Worm (Caenorhabditis elegans) whole organism, L4 larva: Measurements from ENCODE around the gene prmt-9.

Experiments used
- F10B5.3 ChIP-seq: sonication (generic microtip); optimal IDR thresholded peaks from 2 replicates; lab custom pipeline; 2016; ENCODE audit warnings: mild to moderate bottlenecking, missing genetic modification characterization, missing compliant biosample characterization
- F26F4.8 ChIP-seq: fragments of 200-800 bp; sonication (Bioruptor generic); conservative IDR thresholded peaks from 2 replicates; pipeline ENCODE4 v1.3.6; 2022; ENCODE audit warnings: missing genetic modification characterization, missing compliant biosample characterization
- F37D6.2 ChIP-seq: sonication (generic microtip); optimal IDR thresholded peaks from 2 replicates; lab custom pipeline; 2016; ENCODE audit warnings: mild to moderate bottlenecking, missing genetic modification characterization, missing compliant biosample characterization
- F44E2.7 ChIP-seq: fragments of 200-800 bp; sonication (Bioruptor generic); IDR thresholded peaks from 2 replicates; pipeline ENCODE4 v2.1.2; 2022; ENCODE audit warnings: missing genetic modification characterization, missing compliant biosample characterization
- T20F7.1 ChIP-seq: fragments of 200-800 bp; sonication (Bioruptor generic); optimal IDR thresholded peaks from 2 replicates; lab custom pipeline; 2018; ENCODE audit warnings: mild to moderate bottlenecking, missing genetic modification characterization, missing compliant biosample characterization
- T26A8.4 ChIP-seq: fragments of 200-800 bp; sonication (Bioruptor generic); IDR thresholded peaks from 2 replicates; pipeline ENCODE4 v1.3.6; 2022; ENCODE audit warnings: missing genetic modification characterization, missing compliant biosample characterization
- Y48G9A.11 ChIP-seq: fragments of 200-800 bp; sonication (Bioruptor generic); IDR thresholded peaks from 2 replicates; pipeline ENCODE4 v1.3.6; 2022; ENCODE audit warnings: missing genetic modification reagents, missing genetic modification characterization, missing compliant biosample characterization
- Y5F2A.4 ChIP-seq: fragments of 200-800 bp; sonication (Bioruptor generic); optimal IDR thresholded peaks from 2 replicates; lab custom pipeline; 2018; ENCODE audit warnings: mild to moderate bottlenecking, missing genetic modification characterization, missing compliant biosample characterization
- Y75B8A.6 ChIP-seq: fragments of 200-800 bp; sonication (Bioruptor generic); IDR thresholded peaks from 2 replicates; pipeline ENCODE4 v1.3.6; 2022; ENCODE audit warnings: missing genetic modification reagents, missing genetic modification characterization, missing compliant biosample characterization
- aly-2 ChIP-seq: sonication (generic microtip); optimal IDR thresholded peaks from 2 replicates; lab custom pipeline; 2018; ENCODE audit warnings: missing biosample characterization, missing genetic modification characterization
- arid-1 ChIP-seq: fragments of 200-800 bp; sonication (Bioruptor generic); conservative IDR thresholded peaks from 2 replicates; pipeline ENCODE4 v1.3.6; 2022; ENCODE audit warnings: missing genetic modification reagents, missing genetic modification characterization, missing compliant biosample characterization
- ceh-20 ChIP-seq: fragments of 200-800 bp; sonication (Bioruptor generic); IDR thresholded peaks from 2 replicates; pipeline ENCODE4 v1.3.6; 2022; ENCODE audit warnings: missing genetic modification reagents, missing genetic modification characterization, missing compliant biosample characterization
- ceh-28 ChIP-seq: fragments of 150-350 bp; optimal IDR thresholded peaks from 2 replicates; lab custom pipeline; 2014; ENCODE audit warnings: missing biosample characterization, missing genetic modification reagents, missing genetic modification characterization
- ces-1 ChIP-seq: fragments of 150-350 bp; sonication (generic microtip); optimal IDR thresholded peaks from 4 replicates; lab custom pipeline; 2014; ENCODE audit warnings: missing biosample characterization, missing genetic modification reagents, missing genetic modification characterization
- cey-2 ChIP-seq: sonication (generic microtip); optimal IDR thresholded peaks from 3 replicates; lab custom pipeline; 2017; ENCODE audit warnings: missing genetic modification characterization, mild to moderate bottlenecking, missing compliant biosample characterization, antibody characterized with exemption, borderline replicate concordance; ENCODE audit not compliant: insufficient read depth
- daf-8 ChIP-seq: fragments of 200-800 bp; sonication (Bioruptor generic); IDR thresholded peaks from 2 replicates; pipeline ENCODE4 v1.3.6; 2022; ENCODE audit warnings: missing genetic modification characterization, missing compliant biosample characterization
- dmd-8 ChIP-seq: fragments of 200-800 bp; sonication (Bioruptor generic); IDR thresholded peaks from 2 replicates; pipeline ENCODE4 v1.3.6; 2022; ENCODE audit warnings: missing genetic modification characterization, missing compliant biosample characterization
- dmd-9 ChIP-seq: fragments of 200-800 bp; sonication (Bioruptor generic); IDR thresholded peaks from 2 replicates; pipeline ENCODE4 v1.3.6; 2022; ENCODE audit warnings: missing genetic modification reagents, missing genetic modification characterization, missing compliant biosample characterization
- fkh-10 ChIP-seq: fragments of 150-350 bp; optimal IDR thresholded peaks from 2 replicates; lab custom pipeline; 2014; ENCODE audit warnings: missing biosample characterization, missing genetic modification reagents, missing genetic modification characterization
- fos-1 ChIP-seq: fragments of 150-350 bp; optimal IDR thresholded peaks from 2 replicates; lab custom pipeline; 2014; ENCODE audit warnings: missing biosample characterization, missing genetic modification characterization
- hif-1 ChIP-seq, 2 experiments: sonication (generic microtip); optimal IDR thresholded peaks; 2 replicates each; lab custom pipeline; 2016 to 2017; ENCODE audit warnings: missing compliant biosample characterization in 2 of 2, missing genetic modification characterization in 2 of 2, missing genetic modification reagents in 2 of 2, missing genotype in 2 of 2, mild to moderate bottlenecking in 1 of 2
- hmg-1.1 ChIP-seq: fragments of 200-800 bp; sonication (Bioruptor generic); IDR thresholded peaks from 2 replicates; pipeline ENCODE4 v1.3.6; 2022; ENCODE audit warnings: missing genetic modification reagents, missing genetic modification characterization, missing compliant biosample characterization
- jun-1 ChIP-seq: fragments of 150-350 bp; optimal IDR thresholded peaks from 2 replicates; lab custom pipeline; 2014; ENCODE audit warnings: missing biosample characterization, missing genetic modification reagents, missing genetic modification characterization
- lim-7 ChIP-seq: fragments of 200-800 bp; sonication (Bioruptor generic); IDR thresholded peaks from 2 replicates; pipeline ENCODE4 v1.3.6; 2022; ENCODE audit warnings: missing genetic modification characterization, missing compliant biosample characterization
- lin-15B ChIP-seq: fragments of 150-350 bp; sonication (generic microtip); optimal IDR thresholded peaks from 3 replicates; lab custom pipeline; 2014; ENCODE audit warnings: missing biosample characterization, missing genetic modification characterization
- lin-38 ChIP-seq: fragments of 200-800 bp; sonication (Bioruptor generic); IDR thresholded peaks from 2 replicates; pipeline ENCODE4 v1.3.6; 2022; ENCODE audit warnings: missing genetic modification reagents, missing genetic modification characterization, missing compliant biosample characterization
- lsy-2 ChIP-seq, 2 experiments: fragments of 150-350 bp in 1 of 2; sonication (generic microtip) in 1 of 2; optimal IDR thresholded peaks; 2 replicates each; lab custom pipeline; 2014 to 2017; ENCODE audit warnings: missing biosample characterization in 2 of 2, missing genetic modification characterization in 2 of 2
- mdl-1 ChIP-seq, 2 experiments: fragments of 150-350 bp in 1 of 2; sonication (generic microtip) in 1 of 2; optimal IDR thresholded peaks; 2 replicates each; lab custom pipeline; 2014 to 2017; ENCODE audit warnings: missing biosample characterization in 2 of 2, missing genetic modification characterization in 2 of 2
- mdt-29 ChIP-seq: fragments of 200-800 bp; sonication (Bioruptor generic); IDR thresholded peaks from 2 replicates; pipeline ENCODE4 v1.3.6; 2022; ENCODE audit warnings: missing genetic modification reagents, missing genetic modification characterization, missing compliant biosample characterization
- mes-2 ChIP-seq: sonication (generic microtip); optimal IDR thresholded peaks from 2 replicates; lab custom pipeline; 2016; ENCODE audit warnings: missing genotype, mild to moderate bottlenecking, missing genetic modification characterization, missing compliant biosample characterization; ENCODE audit not compliant: poor library complexity, severe bottlenecking
- mxl-2 ChIP-seq: fragments of 200-800 bp; sonication (Bioruptor generic); conservative IDR thresholded peaks from 2 replicates; pipeline ENCODE4 v1.3.6; 2022; ENCODE audit warnings: missing genetic modification reagents, missing genetic modification characterization, missing compliant biosample characterization
- mxl-3 ChIP-seq: fragments of 200-800 bp; sonication (Bioruptor generic); optimal IDR thresholded peaks from 2 replicates; lab custom pipeline; 2018; ENCODE audit warnings: mild to moderate bottlenecking, missing genetic modification characterization, missing compliant biosample characterization
- nhr-102 ChIP-seq: sonication (generic microtip); optimal IDR thresholded peaks from 2 replicates; lab custom pipeline; 2016; ENCODE audit warnings: mild to moderate bottlenecking, missing genetic modification characterization, moderate library complexity, missing compliant biosample characterization
- nhr-11 ChIP-seq: fragments of 150-350 bp; optimal IDR thresholded peaks from 2 replicates; lab custom pipeline; 2014; ENCODE audit warnings: missing biosample characterization, missing genetic modification characterization
- nhr-25 ChIP-seq: sonication (generic microtip); optimal IDR thresholded peaks from 2 replicates; lab custom pipeline; 2017; ENCODE audit warnings: missing genetic modification characterization, mild to moderate bottlenecking, missing compliant biosample characterization, antibody characterized with exemption, moderate library complexity, borderline replicate concordance; ENCODE audit not compliant: insufficient read depth
- nhr-28 ChIP-seq: fragments of 150-350 bp; optimal IDR thresholded peaks from 2 replicates; lab custom pipeline; 2014; ENCODE audit warnings: missing biosample characterization, missing genetic modification characterization
- nhr-41 ChIP-seq: fragments of 200-800 bp; sonication (Bioruptor generic); IDR thresholded peaks from 2 replicates; pipeline ENCODE4 v1.3.6; 2022; ENCODE audit warnings: missing genetic modification reagents, missing genetic modification characterization, missing compliant biosample characterization
- nhr-77 ChIP-seq: fragments of 150-350 bp; optimal IDR thresholded peaks from 2 replicates; lab custom pipeline; 2014; ENCODE audit warnings: missing biosample characterization, missing genetic modification characterization
- php-3 ChIP-seq: fragments of 200-800 bp; sonication (Bioruptor generic); IDR thresholded peaks from 2 replicates; pipeline ENCODE4 v1.3.6; 2022; ENCODE audit warnings: missing genetic modification reagents, missing genetic modification characterization, missing compliant biosample characterization
- rbr-2 ChIP-seq: sonication (generic microtip); optimal IDR thresholded peaks from 2 replicates; lab custom pipeline; 2016; ENCODE audit warnings: missing genotype, missing genetic modification characterization, missing compliant biosample characterization
- sdz-12 ChIP-seq: fragments of 200-800 bp; sonication (Bioruptor generic); optimal IDR thresholded peaks from 2 replicates; lab custom pipeline; 2018; ENCODE audit warnings: mild to moderate bottlenecking, missing genetic modification characterization, missing compliant biosample characterization
- set-16 ChIP-seq: fragments of 200-800 bp; sonication (Bioruptor generic); IDR thresholded peaks from 2 replicates; pipeline ENCODE4 v1.3.6; 2022; ENCODE audit warnings: missing genetic modification reagents, missing genetic modification characterization, missing compliant biosample characterization
- snpc-4 ChIP-seq: fragments of 150-350 bp; optimal IDR thresholded peaks from 2 replicates; lab custom pipeline; 2014; ENCODE audit warnings: missing biosample characterization, missing genetic modification characterization
- spr-1 ChIP-seq: sonication (generic microtip); optimal IDR thresholded peaks from 2 replicates; lab custom pipeline; 2016; ENCODE audit warnings: mild to moderate bottlenecking, missing genetic modification characterization, missing compliant biosample characterization
- spr-3 ChIP-seq: fragments of 200-800 bp; sonication (Bioruptor generic); optimal IDR thresholded peaks from 2 replicates; lab custom pipeline; 2018; ENCODE audit warnings: mild to moderate bottlenecking, missing genetic modification characterization, missing compliant biosample characterization
- tag-97 ChIP-seq: fragments of 200-800 bp; sonication (Bioruptor generic); IDR thresholded peaks from 2 replicates; pipeline ENCODE4 v1.3.6; 2022; ENCODE audit warnings: missing genetic modification characterization, missing compliant biosample characterization
- tra-1 ChIP-seq: fragments of 200-800 bp; sonication (Bioruptor generic); IDR thresholded peaks from 2 replicates; pipeline ENCODE4 v1.3.6; 2022; ENCODE audit warnings: missing genetic modification reagents, missing genetic modification characterization, missing compliant biosample characterization
- unc-130 ChIP-seq: sonication (generic microtip); optimal IDR thresholded peaks from 2 replicates; lab custom pipeline; 2016; ENCODE audit warnings: missing genetic modification reagents, missing genetic modification characterization, missing compliant biosample characterization
- unc-39 ChIP-seq: sonication (generic microtip); optimal IDR thresholded peaks from 2 replicates; lab custom pipeline; 2017; ENCODE audit warnings: missing biosample characterization, missing genetic modification characterization
- zfp-3 ChIP-seq: fragments of 200-800 bp; sonication (Bioruptor generic); conservative IDR thresholded peaks from 2 replicates; pipeline ENCODE4 v1.3.6; 2022; ENCODE audit warnings: missing genetic modification reagents, missing genetic modification characterization, missing compliant biosample characterization
- zip-2 ChIP-seq: fragments of 150-350 bp; optimal IDR thresholded peaks from 2 replicates; lab custom pipeline; 2014; ENCODE audit warnings: missing biosample characterization, missing genetic modification characterization

The prmt-9 gene

DNA sequence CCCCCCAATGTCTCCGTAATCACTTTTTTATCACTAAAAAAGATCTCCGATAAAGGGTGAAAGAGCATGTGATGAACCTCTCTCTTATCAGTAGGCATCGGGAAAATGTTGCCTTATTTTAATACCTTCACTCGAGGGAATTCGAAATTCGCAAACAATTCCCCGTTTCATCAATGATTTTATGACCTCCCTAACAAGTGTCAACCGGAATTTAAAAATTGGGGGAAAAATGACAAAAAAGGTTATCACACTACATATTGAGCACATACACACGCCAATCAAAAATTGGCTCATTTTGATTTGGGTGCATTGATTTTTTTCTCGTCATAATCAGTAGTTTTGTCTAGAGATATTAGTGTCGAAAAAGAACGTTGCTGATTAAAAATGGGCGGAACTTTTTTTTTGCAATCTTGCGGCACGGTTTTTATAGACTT is 5.5 kb upstream of the prmt-9 start:
- TF ChIP-seq hif-1 (tag; optimal IDR thresholded peaks at IDR 0.05; lab: Kevin White, UChicago) (no peak), lin-15B (tag; lab: Kevin White, UChicago) (no peak), F26F4.8 (no peak), T26A8.4 (GFP tag; lab: Robert Waterston, UW) (no peak), mdl-1 (tag; optimal IDR thresholded peaks at IDR 0.05; lab: Kevin White, UChicago) (peak in 1 of 2 experiments; percentile 50), tra-1 (GFP tag; lab: Robert Waterston, UW) (peak; percentile 95), fos-1 (tag; lab: Kevin White, UChicago) (no peak), lsy-2 (tag; optimal IDR thresholded peaks at IDR 0.05; lab: Kevin White, UChicago) (peak in 1 of 2 experiments; percentile 29), spr-3 (GFP tag; lab: Kevin White, UChicago) (no peak), set-16 (GFP tag; lab: Robert Waterston, UW) (no peak), Y48G9A.11 (no peak), F10B5.3 (tag; lab: Kevin White, UChicago) (no peak), mes-2 (tag; lab: Kevin White, UChicago) (peak; percentile 40), dmd-9 (GFP tag; lab: Robert Waterston, UW) (no peak), unc-39 (tag; lab: Kevin White, UChicago) (no peak), F44E2.7 (no peak), zip-2 (tag; lab: Kevin White, UChicago) (no peak), mxl-3 (peak; percentile 53), T20F7.1 (GFP tag; lab: Kevin White, UChicago) (peak; percentile 78), nhr-25 (tag; lab: Kevin White, UChicago) (no peak), F37D6.2 (tag; lab: Kevin White, UChicago) (no peak), cey-2 (tag; lab: Kevin White, UChicago) (no peak), aly-2 (tag; lab: Kevin White, UChicago) (no peak), ceh-20 (0 out of 2 replicates have a peak, but pooled peaks have one; percentile 19), zfp-3 (GFP tag; lab: Robert Waterston, UW) (no peak), rbr-2 (tag; lab: Kevin White, UChicago) (no peak), Y5F2A.4 (no peak), ceh-28 (no peak), mdt-29 (GFP tag; lab: Robert Waterston, UW) (no peak), Y75B8A.6 (GFP tag; lab: Robert Waterston, UW) (no peak), dmd-8 (no peak), ces-1 (GFP tag; lab: Kevin White, UChicago) (no peak), tag-97 (GFP tag; lab: Robert Waterston, UW) (no peak), nhr-77 (tag; lab: Kevin White, UChicago) (peak; percentile 61), lin-38 (GFP tag; lab: Robert Waterston, UW) (no peak), mxl-2 (GFP tag; lab: Robert Waterston, UW) (no peak), php-3 (GFP tag; lab: Robert Waterston, UW) (peak; percentile 90), spr-1 (no peak), fkh-10 (GFP tag; lab: Kevin White, UChicago) (no peak), nhr-41 (GFP tag; lab: Robert Waterston, UW) (peak; percentile 99), nhr-102 (tag; lab: Kevin White, UChicago) (peak; percentile 76), sdz-12 (GFP tag; lab: Kevin White, UChicago) (no peak), snpc-4 (tag; lab: Kevin White, UChicago) (no peak), arid-1 (GFP tag; lab: Robert Waterston, UW) (no peak), hmg-1.1 (no peak), nhr-28 (tag; lab: Kevin White, UChicago) (peak; percentile 88), jun-1 (tag; lab: Kevin White, UChicago) (no peak), daf-8 (GFP tag; lab: Robert Waterston, UW) (no peak), unc-130 (GFP tag; lab: Kevin White, UChicago) (no peak), nhr-11 (tag; lab: Kevin White, UChicago) (no peak), lim-7 (GFP tag; lab: Robert Waterston, UW) (no peak)
